Fruit fly (Drosophila melanogaster): ENCODE results near the gene WRNexo.
A peak's percentile ranks its signal among the peaks of the same experiment; 100 is the strongest.

WRNexo gene

DNA sequence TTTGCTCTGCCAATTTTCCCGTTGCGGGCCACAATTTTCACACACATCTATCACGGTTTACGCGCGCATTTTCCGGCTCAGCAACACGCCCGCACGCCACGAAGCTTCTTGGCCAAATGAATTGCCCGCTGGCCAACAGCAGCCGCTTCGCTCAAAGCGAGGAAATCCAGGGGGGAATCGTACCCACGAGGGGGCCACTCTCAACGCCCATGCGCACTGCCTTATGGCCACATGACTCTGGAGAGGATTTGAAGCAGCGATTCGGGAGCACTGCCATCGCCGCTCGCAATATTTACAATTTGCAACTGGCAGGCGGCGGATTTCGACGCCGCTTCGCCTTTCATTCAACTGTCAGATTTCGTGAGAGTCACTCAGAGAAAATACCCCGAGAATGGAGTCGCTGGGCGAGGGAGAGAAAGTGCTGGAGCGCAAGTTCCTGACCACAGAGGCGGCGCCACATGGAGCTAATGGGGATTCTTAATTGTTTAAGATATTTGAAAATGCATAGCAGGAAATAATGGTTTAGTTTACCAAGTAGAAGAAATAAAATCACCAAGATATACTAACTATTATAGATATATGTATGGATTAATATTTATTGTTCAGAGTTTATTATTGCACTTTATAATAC lies 5.2 kb downstream of the WRNexo start, which contains the start of gene CG15803:
Gene CG15803 (minus strand): TSS at position 99 of the 631 bp plus-strand sequence.
- TF ChIP-seq esn (GFP tag; optimal IDR thresholded peaks at IDR 0.05) (no peak), net (GFP tag; optimal IDR thresholded peaks at IDR 0.05) (no peak), Sox15 (GFP tag; optimal IDR thresholded peaks at IDR 0.05) (no peak), OdsH (GFP tag; optimal IDR thresholded peaks at IDR 0.05) (no peak), salr (GFP tag; optimal IDR thresholded peaks at IDR 0.05) (no peak), Eip93F (GFP tag; optimal IDR thresholded peaks at IDR 0.05) (no peak), CG8319 (GFP tag; optimal IDR thresholded peaks at IDR 0.05) (no peak), svp (GFP tag) (peak; percentile 32), CG32006 (GFP tag; optimal IDR thresholded peaks at IDR 0.05) (peak; percentile 9), Blimp-1 (GFP tag; optimal IDR thresholded peaks at IDR 0.05) (no peak), fd59A (GFP tag; optimal IDR thresholded peaks at IDR 0.05) (no peak), fd85E (GFP tag; optimal IDR thresholded peaks at IDR 0.05) (no peak), Sox14 (GFP tag; optimal IDR thresholded peaks at IDR 0.05) (no peak), eg (GFP tag; IDR thresholded peaks at IDR 0.05) (0 out of 3 replicates have a peak, but pooled peaks have one; percentile 29), CG3919 (GFP tag; optimal IDR thresholded peaks at IDR 0.05) (no peak), Hr38 (GFP tag; optimal IDR thresholded peaks at IDR 0.05) (no peak), Hr4 (GFP tag; optimal IDR thresholded peaks at IDR 0.05) (no peak), dac (GFP tag; optimal IDR thresholded peaks at IDR 0.05) (no peak), CG9139 (GFP tag; optimal IDR thresholded peaks at IDR 0.05) (no peak), achi (GFP tag; optimal IDR thresholded peaks at IDR 0.05) (peak; percentile 36), CG8119 (GFP tag; IDR thresholded peaks at IDR 0.05) (no peak), cyc (GFP tag; optimal IDR thresholded peaks at IDR 0.05) (no peak), Gug (GFP tag; IDR thresholded peaks at IDR 0.05) (no peak), spab (GFP tag; optimal IDR thresholded peaks at IDR 0.05) (no peak), lz (GFP tag; optimal IDR thresholded peaks at IDR 0.05) (no peak), CG7368 (GFP tag; optimal IDR thresholded peaks at IDR 0.05) (no peak), Eip78C (GFP tag) (peak; percentile 65), CG16779 (tag; optimal IDR thresholded peaks at IDR 0.05) (no peak), Sox102F (GFP tag; optimal IDR thresholded peaks at IDR 0.05) (no peak), CG34406 (GFP tag; optimal IDR thresholded peaks at IDR 0.05) (no peak)

DNA sequence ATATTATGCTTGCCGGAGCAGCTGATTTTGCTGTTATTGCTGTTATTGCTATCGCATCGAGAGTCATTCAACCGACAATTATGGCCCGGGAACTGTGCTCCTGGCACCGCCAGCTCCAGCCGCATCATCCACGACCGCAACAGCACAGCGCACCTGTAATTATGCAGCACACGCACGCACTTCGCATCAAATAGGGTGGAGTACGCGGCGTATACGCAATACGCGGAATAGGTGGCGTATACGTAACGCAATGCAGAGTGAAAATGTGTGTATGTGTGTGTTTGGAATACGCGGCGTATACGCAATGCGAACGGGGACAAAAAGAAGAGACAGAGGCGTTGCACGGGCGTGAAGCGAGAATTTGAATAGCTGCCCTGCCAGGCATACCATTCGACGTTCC lies 10.2 kb downstream of the WRNexo start:
- TF ChIP-seq Eip78C (GFP tag) (no peak), topi (GFP tag; optimal IDR thresholded peaks at IDR 0.05) (no peak), CG6792 (GFP tag; optimal IDR thresholded peaks at IDR 0.05) (no peak), pdm3 (GFP tag; optimal IDR thresholded peaks at IDR 0.05) (no peak), acj6 (GFP tag; optimal IDR thresholded peaks at IDR 0.05) (no peak)

- TF ChIP-seq dac (GFP tag; optimal IDR thresholded peaks at IDR 0.05) (no peak), CG8319 (GFP tag; optimal IDR thresholded peaks at IDR 0.05) (no peak), esn (GFP tag; optimal IDR thresholded peaks at IDR 0.05) (no peak), CG7368 (GFP tag; optimal IDR thresholded peaks at IDR 0.05) (no peak), CG6276 (GFP tag; optimal IDR thresholded peaks at IDR 0.05) (no peak), lz (GFP tag; optimal IDR thresholded peaks at IDR 0.05) (no peak), CG9139 (GFP tag; optimal IDR thresholded peaks at IDR 0.05) (no peak), CG3919 (GFP tag; optimal IDR thresholded peaks at IDR 0.05) (no peak), CG31627 (GFP tag; optimal IDR thresholded peaks at IDR 0.05) (no peak), OdsH (GFP tag; optimal IDR thresholded peaks at IDR 0.05) (no peak), achi (GFP tag; optimal IDR thresholded peaks at IDR 0.05) (no peak), CG6792 (GFP tag; optimal IDR thresholded peaks at IDR 0.05) (no peak), Hr38 (GFP tag; optimal IDR thresholded peaks at IDR 0.05) (no peak), CG34406 (GFP tag; optimal IDR thresholded peaks at IDR 0.05) (no peak), spab (GFP tag; optimal IDR thresholded peaks at IDR 0.05) (no peak), CG16779 (tag; optimal IDR thresholded peaks at IDR 0.05) (no peak), Eip78C (GFP tag) (no peak)
Observed at dm6 chr3R:18338493-18338892, 27.5 kb downstream of the WRNexo start.

dm6 chr3R:18328842-18329241 lies 37.1 kb downstream of the WRNexo start, which contains the start of gene naz:
Gene naz (minus strand): TSS chr3R:18328942.
- TF ChIP-seq CG15336 (GFP tag; IDR thresholded peaks at IDR 0.05) (no peak), Eip78C (GFP tag) (peak; percentile 32), pdm3 (GFP tag; optimal IDR thresholded peaks at IDR 0.05) (no peak), CG32006 (GFP tag; optimal IDR thresholded peaks at IDR 0.05) (peak; percentile 21), eg (GFP tag; IDR thresholded peaks at IDR 0.05) (no peak), CG1621 (tag; optimal IDR thresholded peaks at IDR 0.05) (no peak)

Measured in whole organism, prepupa.